Worm (Caenorhabditis elegans) whole organism, L4 larva: ENCODE results near the gene sra-1.

Experiments
- R02D3.7 ChIP-seq: fragments of 150-350 bp; sonication (generic microtip); optimal IDR thresholded peaks from 3 replicates; lab custom pipeline; 2014; ENCODE audit warnings: missing biosample characterization, missing genetic modification characterization
- ctbp-1 ChIP-seq: fragments of 200-800 bp; sonication (Bioruptor generic); IDR thresholded peaks from 2 replicates; pipeline ENCODE4 v1.3.6; 2022; ENCODE audit warnings: missing genetic modification reagents, missing genetic modification characterization, missing compliant biosample characterization
- nhr-11 ChIP-seq: fragments of 150-350 bp; optimal IDR thresholded peaks from 2 replicates; lab custom pipeline; 2014; ENCODE audit warnings: missing biosample characterization, missing genetic modification characterization

DNA sequence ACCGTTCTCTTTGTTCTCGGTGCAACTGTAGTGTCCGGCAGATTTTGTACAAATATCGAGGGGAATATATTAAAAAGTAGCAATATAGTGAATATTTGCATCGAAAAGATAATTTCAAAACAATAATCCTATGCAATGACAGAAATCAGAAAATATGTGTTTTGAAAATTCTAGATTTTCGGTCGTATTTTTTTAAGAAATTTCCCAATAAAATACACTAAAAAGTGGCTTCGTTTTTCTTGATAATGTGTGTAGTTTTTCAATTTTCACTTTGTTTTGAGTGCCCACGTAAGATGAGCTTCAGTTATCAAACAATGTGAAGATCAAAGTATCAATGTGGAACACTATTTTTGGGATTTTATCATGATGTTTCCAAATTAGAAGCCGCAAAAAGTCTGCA, 4.6 kb downstream of the sra-1 start, which contains the start of gene gcy-1:
- TF ChIP-seq nhr-11 (tag; lab: Kevin White, UChicago) (no peak), ctbp-1 (GFP tag; lab: Robert Waterston, UW) (no peak), R02D3.7 (tag; lab: Kevin White, UChicago) (no peak)
